Worm (Caenorhabditis elegans): Measurements from ENCODE around the gene clec-20.

DNA sequence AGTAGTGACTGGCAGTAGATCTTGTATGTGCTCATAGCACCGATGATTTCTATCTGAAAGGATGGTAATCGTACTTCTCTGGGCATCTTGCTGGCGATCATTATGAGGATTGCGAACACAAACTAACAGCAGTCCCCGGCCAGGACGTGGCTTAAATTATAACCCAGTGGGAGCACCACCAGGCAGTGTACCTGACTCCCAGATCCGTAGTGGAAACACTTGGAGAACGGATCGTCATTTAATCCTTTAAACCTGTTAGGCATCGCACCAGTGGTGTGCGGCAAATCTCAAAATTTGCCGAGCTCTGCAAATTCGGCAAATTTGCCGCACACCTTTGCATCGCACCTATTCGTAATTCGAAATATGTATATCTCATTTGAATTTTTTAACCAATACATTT lies 27.4 kb downstream of the clec-20 start, which contains the start of gene K05F6.8:
- TF ChIP-seq unc-130 (GFP tag; optimal IDR thresholded peaks at IDR 0.05), result no peak
- TF ChIP-seq F49E8.2 (tag; optimal IDR thresholded peaks at IDR 0.05; ENCODE audit: insufficient read depth), result no peak
- TF ChIP-seq ceh-58 (GFP tag; IDR thresholded peaks at IDR 0.05), result no peak
- no peak for TF ChIP-seq mcd-1 (GFP tag; IDR thresholded peaks at IDR 0.05)
- TF ChIP-seq snpc-1.1 (tag; optimal IDR thresholded peaks at IDR 0.05; ENCODE audit: insufficient read depth), result no peak
- no peak for TF ChIP-seq ama-1 (optimal IDR thresholded peaks at IDR 0.05)
- TF ChIP-seq ama-1 (GFP tag; optimal IDR thresholded peaks at IDR 0.05), result no peak
- TF ChIP-seq Y53F4B.3 (GFP tag; IDR thresholded peaks at IDR 0.05), result no peak
- TF ChIP-seq ceh-91 (GFP tag; IDR thresholded peaks at IDR 0.05), result no peak
- no peak for TF ChIP-seq snpc-4 (GFP tag; optimal IDR thresholded peaks at IDR 0.05)
- no peak for TF ChIP-seq snpc-4 (tag; optimal IDR thresholded peaks at IDR 0.05)
- TF ChIP-seq lin-40 (tag; optimal IDR thresholded peaks at IDR 0.05), result no peak
- TF ChIP-seq ztf-22 (GFP tag; optimal IDR thresholded peaks at IDR 0.05), result no peak
- TF ChIP-seq him-1 (tag; optimal IDR thresholded peaks at IDR 0.05), result no peak
- no peak for TF ChIP-seq F10E7.11 (tag; optimal IDR thresholded peaks at IDR 0.05)

Measured in whole organism, young adult.